Worm (Caenorhabditis elegans): ENCODE data around the gene seb-3.

Gene seb-3

ce11 chrX:15013941-15014453 is 12.1 kb upstream of the seb-3 start:
- TF ChIP-seq jun-1 (tag; optimal IDR thresholded peaks at IDR 0.05) (no peak), nhr-20 (tag; optimal IDR thresholded peaks at IDR 0.05) (no peak), egl-27 (tag; optimal IDR thresholded peaks at IDR 0.05) (no peak), ama-1 (optimal IDR thresholded peaks at IDR 0.05) (no peak), unc-98 (GFP tag; IDR thresholded peaks at IDR 0.05) (no peak), fkh-10 (GFP tag; optimal IDR thresholded peaks at IDR 0.05) (no peak), sptf-1 (tag; optimal IDR thresholded peaks at IDR 0.05) (no peak), C04F5.9 (tag; optimal IDR thresholded peaks at IDR 0.05) (no peak), lin-14 (GFP tag; optimal IDR thresholded peaks at IDR 0.05) (peak; percentile 68), efl-3 (GFP tag; optimal IDR thresholded peaks at IDR 0.05) (no peak), pag-3 (tag; optimal IDR thresholded peaks at IDR 0.05; ENCODE audit: borderline replicate concordance, insufficient read depth) (no peak), grh-1 (GFP tag; IDR thresholded peaks at IDR 0.05) (no peak), dpl-1 (GFP tag; optimal IDR thresholded peaks at IDR 0.05) (no peak), C16A3.4 (tag; optimal IDR thresholded peaks at IDR 0.05) (no peak), mef-2 (tag; optimal IDR thresholded peaks at IDR 0.05) (no peak), ceh-88 (GFP tag; IDR thresholded peaks at IDR 0.05) (no peak), nhr-28 (tag; optimal IDR thresholded peaks at IDR 0.05) (no peak), snu-23 (GFP tag; optimal IDR thresholded peaks at IDR 0.05) (peak; percentile 9), nhr-71 (tag; optimal IDR thresholded peaks at IDR 0.05) (peak; percentile 52), unc-130 (tag; optimal IDR thresholded peaks at IDR 0.05) (peak; percentile 37), xbp-1 (tag; optimal IDR thresholded peaks at IDR 0.05) (no peak), irx-1 (tag; optimal IDR thresholded peaks at IDR 0.05) (no peak), rnt-1 (tag; optimal IDR thresholded peaks at IDR 0.05) (peak; percentile 63), efl-1 (optimal IDR thresholded peaks at IDR 0.05) (no peak), efl-1 (GFP tag; optimal IDR thresholded peaks at IDR 0.05 in 1 of 2) (no peak), lsy-2 (tag; optimal IDR thresholded peaks at IDR 0.05) (peak in 1 of 2 experiments; percentile 17), nhr-47 (tag; optimal IDR thresholded peaks at IDR 0.05) (no peak), aly-2 (tag; optimal IDR thresholded peaks at IDR 0.05) (no peak), hlh-4 (tag; optimal IDR thresholded peaks at IDR 0.05) (no peak), pqm-1 (tag; optimal IDR thresholded peaks at IDR 0.05) (no peak), ceh-82 (tag; optimal IDR thresholded peaks at IDR 0.05) (no peak), unc-30 (tag; optimal IDR thresholded peaks at IDR 0.05) (no peak), nhr-76 (tag; optimal IDR thresholded peaks at IDR 0.05) (no peak), unc-62 (GFP tag; optimal IDR thresholded peaks at IDR 0.05) (no peak)

- peak; percentile 54 for TF ChIP-seq fkh-10 (GFP tag; optimal IDR thresholded peaks at IDR 0.05)
- no peak for TF ChIP-seq nhr-90 (tag; optimal IDR thresholded peaks at IDR 0.05; ENCODE audit: poor library complexity)
- no peak for TF ChIP-seq lir-3 (tag; optimal IDR thresholded peaks at IDR 0.05; ENCODE audit: poor library complexity)
- no peak for TF ChIP-seq lsy-2 (tag; optimal IDR thresholded peaks at IDR 0.05)
- no peak for TF ChIP-seq fkh-4 (tag; optimal IDR thresholded peaks at IDR 0.05; ENCODE audit: borderline replicate concordance)
- no peak for TF ChIP-seq F16B12.6 (tag; optimal IDR thresholded peaks at IDR 0.05)
- TF ChIP-seq lin-14 (GFP tag; optimal IDR thresholded peaks at IDR 0.05), result peak; percentile 47
Observed at ce11 chrX:15016102-15016501, 10.0 kb upstream of the seb-3 start.

DNA sequence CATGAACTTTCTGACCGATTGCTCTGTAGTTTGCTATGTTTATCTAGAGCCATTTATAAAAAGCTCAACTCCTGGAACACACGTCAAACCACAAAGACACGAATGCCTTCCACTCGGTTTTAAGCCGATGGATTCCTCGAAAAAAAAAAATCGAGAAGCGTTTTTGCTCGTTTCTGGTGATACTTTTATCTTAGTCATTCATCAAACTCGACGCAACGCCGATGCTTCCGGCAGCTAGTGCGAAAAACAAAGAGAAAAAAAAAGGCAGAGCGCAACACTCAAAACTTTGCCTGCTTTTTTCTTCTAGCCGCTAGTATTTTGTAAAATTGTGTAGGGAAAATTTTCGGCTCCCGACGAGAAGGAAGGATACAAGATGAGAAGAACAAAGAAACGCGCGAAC is 1.5 kb downstream of the seb-3 start:
- TF ChIP-seq elt-3 (tag; optimal IDR thresholded peaks at IDR 0.05) (no peak), lin-14 (GFP tag; optimal IDR thresholded peaks at IDR 0.05) (peak; percentile 31)

DNA sequence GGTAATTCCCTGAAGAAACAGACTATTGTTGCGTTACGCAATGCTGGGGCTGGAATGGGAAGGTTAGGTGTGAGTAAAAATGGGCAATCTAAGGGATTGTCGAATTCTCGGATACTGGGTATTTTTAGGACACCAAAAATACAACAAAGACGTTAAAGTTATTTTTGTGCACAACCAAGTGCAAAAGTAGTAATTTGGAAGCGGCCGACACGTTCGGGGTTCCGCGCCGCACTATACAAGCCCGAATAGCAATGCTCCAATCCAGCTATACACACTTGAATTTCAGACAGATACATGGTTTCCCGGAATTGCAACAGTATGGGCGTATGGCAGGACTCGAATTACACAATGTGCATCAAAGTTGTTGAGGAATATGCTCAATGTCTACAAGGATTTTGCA is 1.9 kb downstream of the seb-3 start:
- TF ChIP-seq snu-23 (GFP tag; optimal IDR thresholded peaks at IDR 0.05) (no peak), snpc-4 (tag; optimal IDR thresholded peaks at IDR 0.05) (no peak), nhr-84 (tag; optimal IDR thresholded peaks at IDR 0.05) (no peak), sup-37 (GFP tag; optimal IDR thresholded peaks at IDR 0.05) (no peak), nhr-85 (tag) (no peak), jun-1 (tag; optimal IDR thresholded peaks at IDR 0.05) (no peak), alr-1 (tag; optimal IDR thresholded peaks at IDR 0.05; ENCODE audit: borderline replicate concordance) (no peak), swsn-7 (tag; optimal IDR thresholded peaks at IDR 0.05) (no peak), pqm-1 (tag; optimal IDR thresholded peaks at IDR 0.05) (no peak), skn-1 (tag; optimal IDR thresholded peaks at IDR 0.05) (no peak), pag-3 (tag; optimal IDR thresholded peaks at IDR 0.05; ENCODE audit: borderline replicate concordance, insufficient read depth) (no peak), nhr-20 (tag; optimal IDR thresholded peaks at IDR 0.05) (no peak), irx-1 (tag; optimal IDR thresholded peaks at IDR 0.05) (no peak), efl-3 (GFP tag; optimal IDR thresholded peaks at IDR 0.05) (no peak), pax-3 (tag; optimal IDR thresholded peaks at IDR 0.05) (no peak), ceh-8 (GFP tag; optimal IDR thresholded peaks at IDR 0.05) (no peak)
